Fruit fly (Drosophila melanogaster) whole organism, wandering third instar larva: Measurements from ENCODE around the gene Rnb.
A peak's percentile ranks its signal among the peaks of the same experiment; 100 is the strongest.

Experiments
- Abd-B ChIP-seq: fragments of >200 bp; optimal IDR thresholded peaks from 2 replicates; lab custom pipeline; 2017; ENCODE audit warnings: missing biosample characterization, missing genetic modification characterization
- CG32264 ChIP-seq: fragments of 200-800 bp; sonication (Bioruptor generic); optimal IDR thresholded peaks from 2 replicates; lab custom pipeline; 2016; ENCODE audit warnings: missing biosample characterization, missing genetic modification characterization
- CG9705 ChIP-seq: fragments of 200-800 bp; sonication (Bioruptor generic); optimal IDR thresholded peaks from 2 replicates; lab custom pipeline; 2018; ENCODE audit warnings: missing biosample characterization, mild to moderate bottlenecking, missing genetic modification characterization
- CrebA ChIP-seq: fragments of 200-800 bp; sonication (Bioruptor generic); optimal IDR thresholded peaks from 2 replicates; lab custom pipeline; 2016; ENCODE audit warnings: missing biosample characterization, mild to moderate bottlenecking, missing genetic modification characterization, borderline replicate concordance
- Dfd ChIP-seq: fragments of >200 bp; optimal IDR thresholded peaks from 2 replicates; lab custom pipeline; 2017; ENCODE audit warnings: missing biosample characterization, missing genetic modification characterization
- Dif ChIP-seq: fragments of 200-275, 200-300 bp; sonication (Bioruptor generic); optimal IDR thresholded peaks from 2 replicates; lab custom pipeline; 2018; ENCODE audit warnings: missing biosample characterization, missing genetic modification characterization; ENCODE audit not compliant: partially characterized antibody
- GATAd ChIP-seq: sonication (Bioruptor generic); optimal IDR thresholded peaks from 2 replicates; lab custom pipeline; 2016; ENCODE audit warnings: missing biosample characterization, missing genetic modification characterization
- HLH106 ChIP-seq: fragments of 200-800 bp; optimal IDR thresholded peaks from 3 replicates; lab custom pipeline; 2019; ENCODE audit warnings: missing biosample characterization, mild to moderate bottlenecking, missing genetic modification characterization, moderate library complexity
- Hnf4 ChIP-seq: fragments of 200-800 bp; sonication (Bioruptor generic); optimal IDR thresholded peaks from 2 replicates; lab custom pipeline; 2016; ENCODE audit warnings: missing biosample characterization, mild to moderate bottlenecking, missing genetic modification characterization
- Hr78 ChIP-seq: fragments of >200 bp; optimal IDR thresholded peaks from 2 replicates; lab custom pipeline; 2017; ENCODE audit warnings: missing biosample characterization, missing genetic modification characterization
- Hr83 ChIP-seq: fragments of 200-300 bp; sonication (Bioruptor generic); optimal IDR thresholded peaks from 2 replicates; lab custom pipeline; 2016; ENCODE audit warnings: missing biosample characterization, mild to moderate bottlenecking, missing genetic modification characterization, moderate library complexity; ENCODE audit not compliant: poor library complexity, severe bottlenecking
- Jra ChIP-seq: sonication (Bioruptor generic); optimal IDR thresholded peaks from 2 replicates; lab custom pipeline; 2016; ENCODE audit warnings: missing biosample characterization, missing genetic modification characterization
- Mio ChIP-seq: sonication (Bioruptor generic); optimal IDR thresholded peaks from 2 replicates; lab custom pipeline; 2016; ENCODE audit warnings: missing biosample characterization, missing genetic modification characterization
- Myc ChIP-seq: fragments of >200 bp; optimal IDR thresholded peaks from 2 replicates; lab custom pipeline; 2017
- N ChIP-seq: fragments of >200 bp; optimal IDR thresholded peaks from 2 replicates; lab custom pipeline; 2018; ENCODE audit warnings: missing biosample characterization, missing external identifiers, missing genetic modification characterization
- OdsH ChIP-seq: fragments of 200-800 bp; sonication (Bioruptor generic); optimal IDR thresholded peaks from 2 replicates; lab custom pipeline; 2016; ENCODE audit warnings: missing biosample characterization, mild to moderate bottlenecking, missing genetic modification characterization
- Rel ChIP-seq, 2 experiments: fragments of 200-800 bp; sonication (Bioruptor generic) in 1 of 2; optimal IDR thresholded peaks; 2 replicates in 1 of 2; 3 replicates in 1 of 2; lab custom pipeline; 2016 to 2019; ENCODE audit warnings: mild to moderate bottlenecking in 2 of 2, missing biosample characterization in 2 of 2, missing genetic modification characterization in 2 of 2, moderate library complexity in 1 of 2
- Sp1 ChIP-seq: fragments of 200-800 bp; sonication (Bioruptor generic); optimal IDR thresholded peaks from 3 replicates; lab custom pipeline; 2019; ENCODE audit warnings: missing biosample characterization, mild to moderate bottlenecking, missing genetic modification characterization, moderate library complexity
- Vsx2 ChIP-seq: fragments of 200-300, 225-300 bp; sonication (Bioruptor generic); optimal IDR thresholded peaks from 2 replicates; lab custom pipeline; 2018; ENCODE audit warnings: missing biosample characterization, missing genetic modification characterization; ENCODE audit not compliant: partially characterized antibody
- br ChIP-seq: fragments of 200-800 bp; sonication (Bioruptor generic); optimal IDR thresholded peaks from 2 replicates; lab custom pipeline; 2016; ENCODE audit warnings: missing biosample characterization, missing genetic modification characterization
- brk ChIP-seq: fragments of 200-800 bp; sonication (Bioruptor generic); optimal IDR thresholded peaks from 2 replicates; lab custom pipeline; 2016; ENCODE audit warnings: missing biosample characterization, mild to moderate bottlenecking, missing genetic modification characterization
- dl ChIP-seq, 2 experiments: fragments of 175-275, 200-275 bp in 1 of 2; fragments of 200-275 bp in 1 of 2; sonication (Bioruptor generic); optimal IDR thresholded peaks; lab custom pipeline; 2018; ENCODE audit warnings: mild to moderate bottlenecking in 2 of 2, missing biosample characterization in 2 of 2, missing genetic modification characterization in 2 of 2, moderate library complexity in 2 of 2; ENCODE audit not compliant: partially characterized antibody in 2 of 2, insufficient read depth in 1 of 2
- dmrt93B ChIP-seq: fragments of 200-800 bp; sonication (Bioruptor generic); optimal IDR thresholded peaks from 2 replicates; lab custom pipeline; 2018; ENCODE audit warnings: missing biosample characterization, mild to moderate bottlenecking, missing genetic modification characterization
- dsf ChIP-seq: sonication (Bioruptor generic); optimal IDR thresholded peaks from 2 replicates; lab custom pipeline; 2016; ENCODE audit warnings: missing biosample characterization, missing genetic modification characterization, borderline replicate concordance
- ey ChIP-seq: fragments of 200-800 bp; sonication (Bioruptor generic); optimal IDR thresholded peaks from 2 replicates; lab custom pipeline; 2016; ENCODE audit warnings: missing biosample characterization, missing genetic modification characterization
- foxo ChIP-seq, 2 experiments: fragments of 200-800 bp; sonication (Bioruptor generic); optimal IDR thresholded peaks; 2 replicates in 1 of 2; 3 replicates in 1 of 2; lab custom pipeline; 2016 to 2017; ENCODE audit warnings: missing biosample characterization in 2 of 2, missing genetic modification characterization in 2 of 2
- fru ChIP-seq: fragments of 200-800 bp; sonication (Bioruptor generic); optimal IDR thresholded peaks from 3 replicates; lab custom pipeline; 2016; ENCODE audit warnings: missing biosample characterization, mild to moderate bottlenecking, missing genetic modification characterization
- h ChIP-seq: fragments of 200-800 bp; sonication (Bioruptor generic); optimal IDR thresholded peaks from 3 replicates; lab custom pipeline; 2016; ENCODE audit warnings: missing biosample characterization, mild to moderate bottlenecking, missing genetic modification characterization
- jim ChIP-seq: fragments of 175-275, 200-325 bp; sonication (Bioruptor generic); optimal IDR thresholded peaks from 2 replicates; lab custom pipeline; 2016; ENCODE audit warnings: missing biosample characterization, mild to moderate bottlenecking, missing genetic modification characterization
- lola ChIP-seq: fragments of >200 bp; optimal IDR thresholded peaks from 2 replicates; lab custom pipeline; 2017; ENCODE audit warnings: missing biosample characterization, missing genetic modification characterization
- pan ChIP-seq: fragments of >200 bp; optimal IDR thresholded peaks from 2 replicates; lab custom pipeline; 2017
- psq ChIP-seq: fragments of 200-800 bp; sonication (Bioruptor generic); optimal IDR thresholded peaks from 3 replicates; lab custom pipeline; 2017; ENCODE audit warnings: missing biosample characterization, mild to moderate bottlenecking, missing genetic modification characterization, moderate library complexity
- rgr ChIP-seq: fragments of 200-800 bp; sonication (Bioruptor generic); optimal IDR thresholded peaks from 3 replicates; lab custom pipeline; 2016; ENCODE audit warnings: missing biosample characterization, mild to moderate bottlenecking, missing genetic modification characterization
- sage ChIP-seq: fragments of 200-800 bp; sonication (Bioruptor generic); optimal IDR thresholded peaks from 2 replicates; lab custom pipeline; 2016; ENCODE audit warnings: missing biosample characterization, mild to moderate bottlenecking, missing genetic modification characterization
- sv ChIP-seq: fragments of 200-800 bp; sonication (Bioruptor generic); optimal IDR thresholded peaks from 3 replicates; lab custom pipeline; 2016; ENCODE audit warnings: missing biosample characterization, missing genetic modification characterization
- tai ChIP-seq: sonication (Bioruptor generic); optimal IDR thresholded peaks from 2 replicates; lab custom pipeline; 2016; ENCODE audit warnings: missing biosample characterization, missing genetic modification characterization
- usp ChIP-seq: fragments of >200 bp; optimal IDR thresholded peaks from 2 replicates; lab custom pipeline; 2017; ENCODE audit warnings: missing biosample characterization, missing genetic modification characterization
- woc ChIP-seq: sonication (Bioruptor generic); optimal IDR thresholded peaks from 2 replicates; lab custom pipeline; 2016; ENCODE audit warnings: missing biosample characterization, mild to moderate bottlenecking, missing genetic modification characterization

Rnb gene

dm6 chr3R:29799681-29800028, 501 bp upstream of the Rnb start:
- TF ChIP-seq OdsH (GFP tag; lab: Kevin White, UChicago) (no peak), Myc (lab: Kevin White, UChicago) (no peak), sage (no peak), fru (GFP tag; lab: Kevin White, UChicago) (no peak), CG32264 (GFP tag; lab: Kevin White, UChicago) (no peak), Dif (GFP tag; lab: Kevin White, UChicago) (no peak), Hnf4 (GFP tag; lab: Kevin White, UChicago) (no peak), Rel (GFP tag; optimal IDR thresholded peaks at IDR 0.05; lab: Kevin White, UChicago) (no peak), Rel (tag; optimal IDR thresholded peaks at IDR 0.05; lab: Kevin White, UChicago) (peak; percentile 65), Sp1 (GFP tag; lab: Kevin White, UChicago) (no peak)

- TF ChIP-seq psq (GFP tag; lab: Kevin White, UChicago) (no peak), lola (GFP tag; lab: Kevin White, UChicago) (no peak), GATAd (GFP tag; lab: Kevin White, UChicago) (no peak), h (GFP tag; lab: Kevin White, UChicago) (no peak), CrebA (GFP tag; lab: Kevin White, UChicago) (no peak), Dfd (GFP tag; lab: Kevin White, UChicago) (no peak), HLH106 (tag; lab: Kevin White, UChicago) (no peak), dmrt93B (GFP tag; lab: Kevin White, UChicago) (no peak), foxo (GFP tag; optimal IDR thresholded peaks at IDR 0.05; lab: Kevin White, UChicago) (no peak), dsf (GFP tag; lab: Kevin White, UChicago) (no peak), woc (GFP tag; lab: Kevin White, UChicago) (no peak), Hr83 (no peak), OdsH (GFP tag; lab: Kevin White, UChicago) (no peak), Rel (GFP tag; optimal IDR thresholded peaks at IDR 0.05; lab: Kevin White, UChicago) (no peak), Rel (tag; optimal IDR thresholded peaks at IDR 0.05; lab: Kevin White, UChicago) (no peak), CG32264 (GFP tag; lab: Kevin White, UChicago) (no peak), tai (GFP tag; lab: Kevin White, UChicago) (no peak), sv (GFP tag; lab: Kevin White, UChicago) (no peak), Hr78 (GFP tag; lab: Kevin White, UChicago) (no peak), Hnf4 (GFP tag; lab: Kevin White, UChicago) (no peak), CG9705 (GFP tag; lab: Kevin White, UChicago) (no peak)
Measured at dm6 chr3R:29797183-29797582, 2.0 kb downstream of the Rnb start.

- TF ChIP-seq Sp1 (GFP tag; lab: Kevin White, UChicago) (no peak), woc (GFP tag; lab: Kevin White, UChicago) (peak; percentile 9), fru (GFP tag; lab: Kevin White, UChicago) (peak; percentile 61), jim (GFP tag; lab: Kevin White, UChicago) (no peak), sage (peak; percentile 7), HLH106 (tag; lab: Kevin White, UChicago) (peak; percentile 10), ey (GFP tag; lab: Kevin White, UChicago) (peak; percentile 11), dmrt93B (GFP tag; lab: Kevin White, UChicago) (no peak), dsf (GFP tag; lab: Kevin White, UChicago) (no peak), sv (GFP tag; lab: Kevin White, UChicago) (no peak), tai (GFP tag; lab: Kevin White, UChicago) (no peak), Rel (GFP tag; optimal IDR thresholded peaks at IDR 0.05; lab: Kevin White, UChicago) (no peak), Rel (tag; optimal IDR thresholded peaks at IDR 0.05; lab: Kevin White, UChicago) (peak; percentile 9), lola (GFP tag; lab: Kevin White, UChicago) (no peak), Hr83 (no peak), Abd-B (GFP tag; lab: Kevin White, UChicago) (no peak), dl (GFP tag; optimal IDR thresholded peaks at IDR 0.05; lab: Kevin White, UChicago; ENCODE audit: insufficient read depth in 1 of 2, partially characterized antibody in 2 of 2) (no peak), Hr78 (GFP tag; lab: Kevin White, UChicago) (no peak), CrebA (GFP tag; lab: Kevin White, UChicago) (no peak), Jra (GFP tag; lab: Kevin White, UChicago) (no peak), psq (GFP tag; lab: Kevin White, UChicago) (peak; percentile 10), Vsx2 (GFP tag; lab: Kevin White, UChicago) (no peak), foxo (GFP tag; optimal IDR thresholded peaks at IDR 0.05; lab: Kevin White, UChicago) (peak in 1 of 2 experiments; percentile 45), h (GFP tag; lab: Kevin White, UChicago) (peak; percentile 27), Dif (GFP tag; lab: Kevin White, UChicago) (no peak), Mio (GFP tag; lab: Kevin White, UChicago) (no peak), N (GFP tag; lab: Kevin White, UChicago) (no peak), rgr (GFP tag; lab: Kevin White, UChicago) (peak; percentile 45), usp (GFP tag; lab: Kevin White, UChicago) (no peak), OdsH (GFP tag; lab: Kevin White, UChicago) (peak; percentile 5), Dfd (GFP tag; lab: Kevin White, UChicago) (no peak), Hnf4 (GFP tag; lab: Kevin White, UChicago) (peak; percentile 31), CG32264 (GFP tag; lab: Kevin White, UChicago) (no peak), br (GFP tag; lab: Kevin White, UChicago) (no peak), Myc (lab: Kevin White, UChicago) (no peak), CG9705 (GFP tag; lab: Kevin White, UChicago) (no peak), brk (no peak), GATAd (GFP tag; lab: Kevin White, UChicago) (no peak), pan (lab: Kevin White, UChicago) (no peak)
Measured at dm6 chr3R:29794161-29794882, 4.8 kb downstream of the Rnb start, which contains the start of gene sro. Gene sro (plus strand): TSS chr3R:29794597.
